Worm (Caenorhabditis elegans) whole organism, L4 larva: ENCODE results near the gene R04F11.2.
A peak's percentile ranks its signal among the peaks of the same experiment; 100 is the strongest.

Source experiments
- D1046.2 ChIP-seq: fragments of 200-800 bp; sonication (Bioruptor generic); IDR thresholded peaks from 2 replicates; pipeline ENCODE4 v1.3.6; 2022; ENCODE audit warnings: missing genetic modification characterization, missing compliant biosample characterization
- T20F7.1 ChIP-seq: fragments of 200-800 bp; sonication (Bioruptor generic); optimal IDR thresholded peaks from 2 replicates; lab custom pipeline; 2018; ENCODE audit warnings: mild to moderate bottlenecking, missing genetic modification characterization, missing compliant biosample characterization
- ZK337.2 ChIP-seq: fragments of 200-800 bp; sonication (Bioruptor generic); IDR thresholded peaks from 2 replicates; pipeline ENCODE4 v1.3.6; 2022; ENCODE audit warnings: missing genetic modification reagents, missing genetic modification characterization, missing compliant biosample characterization
- aha-1 ChIP-seq: fragments of 150-350 bp; peaks from one replicate; lab custom pipeline; 2014; ENCODE audit warnings: missing biosample characterization, missing genetic modification characterization
- ceh-20 ChIP-seq: fragments of 200-800 bp; sonication (Bioruptor generic); IDR thresholded peaks from 2 replicates; pipeline ENCODE4 v1.3.6; 2022; ENCODE audit warnings: missing genetic modification reagents, missing genetic modification characterization, missing compliant biosample characterization
- ceh-82 ChIP-seq: sonication (generic microtip); optimal IDR thresholded peaks from 2 replicates; lab custom pipeline; 2017; ENCODE audit warnings: missing biosample characterization, missing genetic modification characterization
- ces-1 ChIP-seq: fragments of 150-350 bp; sonication (generic microtip); optimal IDR thresholded peaks from 4 replicates; lab custom pipeline; 2014; ENCODE audit warnings: missing biosample characterization, missing genetic modification reagents, missing genetic modification characterization
- daf-16 ChIP-seq, 3 experiments: sonication (generic microtip); optimal IDR thresholded peaks; 2 replicates each; lab custom pipeline; 2016 to 2017; ENCODE audit warnings: missing genetic modification characterization in 3 of 3, missing genetic modification reagents in 3 of 3, mild to moderate bottlenecking in 2 of 3, missing compliant biosample characterization in 2 of 3, missing biosample characterization in 1 of 3, moderate library complexity in 1 of 3
- daf-19 ChIP-seq: fragments of 200-800 bp; sonication (Bioruptor generic); conservative IDR thresholded peaks from 2 replicates; pipeline ENCODE4 v1.3.6; 2022; ENCODE audit warnings: missing genetic modification characterization, missing compliant biosample characterization
- daf-8 ChIP-seq: fragments of 200-800 bp; sonication (Bioruptor generic); IDR thresholded peaks from 2 replicates; pipeline ENCODE4 v1.3.6; 2022; ENCODE audit warnings: missing genetic modification characterization, missing compliant biosample characterization
- dmd-6 ChIP-seq: fragments of 200-800 bp; sonication (Bioruptor generic); IDR thresholded peaks from 2 replicates; pipeline ENCODE4 v1.3.6; 2022; ENCODE audit warnings: missing genetic modification reagents, missing genetic modification characterization, missing compliant biosample characterization
- dve-1 ChIP-seq: sonication (generic microtip); optimal IDR thresholded peaks from 2 replicates; lab custom pipeline; 2017; ENCODE audit warnings: antibody characterized with exemption, mild to moderate bottlenecking, missing genetic modification characterization, missing compliant biosample characterization; ENCODE audit not compliant: insufficient read depth
- egl-27 ChIP-seq: sonication (generic microtip); optimal IDR thresholded peaks from 3 replicates; lab custom pipeline; 2017; ENCODE audit warnings: missing biosample characterization, missing genetic modification reagents, missing genetic modification characterization
- egl-43 ChIP-seq: fragments of 200-800 bp; sonication (Bioruptor generic); IDR thresholded peaks from 2 replicates; pipeline ENCODE4 v1.3.6; 2022; ENCODE audit warnings: missing genetic modification reagents, missing genetic modification characterization, missing compliant biosample characterization
- hlh-11 ChIP-seq: fragments of 200-800 bp; sonication (Bioruptor generic); optimal IDR thresholded peaks from 2 replicates; lab custom pipeline; 2018; ENCODE audit warnings: mild to moderate bottlenecking, missing genetic modification characterization, missing compliant biosample characterization
- hlh-30 ChIP-seq: sonication (generic microtip); optimal IDR thresholded peaks from 2 replicates; lab custom pipeline; 2017; ENCODE audit warnings: antibody characterized with exemption, mild to moderate bottlenecking, missing genetic modification characterization, missing compliant biosample characterization; ENCODE audit not compliant: insufficient read depth
- hmg-1.1 ChIP-seq: fragments of 200-800 bp; sonication (Bioruptor generic); IDR thresholded peaks from 2 replicates; pipeline ENCODE4 v1.3.6; 2022; ENCODE audit warnings: missing genetic modification reagents, missing genetic modification characterization, missing compliant biosample characterization
- jun-1 ChIP-seq: fragments of 150-350 bp; optimal IDR thresholded peaks from 2 replicates; lab custom pipeline; 2014; ENCODE audit warnings: missing biosample characterization, missing genetic modification reagents, missing genetic modification characterization
- lim-7 ChIP-seq: fragments of 200-800 bp; sonication (Bioruptor generic); IDR thresholded peaks from 2 replicates; pipeline ENCODE4 v1.3.6; 2022; ENCODE audit warnings: missing genetic modification characterization, missing compliant biosample characterization
- lin-15B ChIP-seq: fragments of 150-350 bp; sonication (generic microtip); optimal IDR thresholded peaks from 3 replicates; lab custom pipeline; 2014; ENCODE audit warnings: missing biosample characterization, missing genetic modification characterization
- lin-38 ChIP-seq: fragments of 200-800 bp; sonication (Bioruptor generic); IDR thresholded peaks from 2 replicates; pipeline ENCODE4 v1.3.6; 2022; ENCODE audit warnings: missing genetic modification reagents, missing genetic modification characterization, missing compliant biosample characterization
- lir-3 ChIP-seq: sonication (generic microtip); optimal IDR thresholded peaks from 2 replicates; lab custom pipeline; 2016; ENCODE audit warnings: mild to moderate bottlenecking, missing genetic modification characterization, missing compliant biosample characterization
- mdt-29 ChIP-seq: fragments of 200-800 bp; sonication (Bioruptor generic); IDR thresholded peaks from 2 replicates; pipeline ENCODE4 v1.3.6; 2022; ENCODE audit warnings: missing genetic modification reagents, missing genetic modification characterization, missing compliant biosample characterization
- mep-1 ChIP-seq: fragments of 150-350 bp; sonication (generic microtip); optimal IDR thresholded peaks from 3 replicates; lab custom pipeline; 2014; ENCODE audit warnings: missing biosample characterization, missing genetic modification characterization
- mxl-2 ChIP-seq: fragments of 200-800 bp; sonication (Bioruptor generic); conservative IDR thresholded peaks from 2 replicates; pipeline ENCODE4 v1.3.6; 2022; ENCODE audit warnings: missing genetic modification reagents, missing genetic modification characterization, missing compliant biosample characterization
- mxl-3 ChIP-seq: fragments of 200-800 bp; sonication (Bioruptor generic); optimal IDR thresholded peaks from 2 replicates; lab custom pipeline; 2018; ENCODE audit warnings: mild to moderate bottlenecking, missing genetic modification characterization, missing compliant biosample characterization
- nhr-10 ChIP-seq: fragments of 150-350 bp; optimal IDR thresholded peaks from 2 replicates; lab custom pipeline; 2014; ENCODE audit warnings: missing biosample characterization, missing genetic modification characterization
- nhr-11 ChIP-seq: fragments of 150-350 bp; optimal IDR thresholded peaks from 2 replicates; lab custom pipeline; 2014; ENCODE audit warnings: missing biosample characterization, missing genetic modification characterization
- nhr-25 ChIP-seq: sonication (generic microtip); optimal IDR thresholded peaks from 2 replicates; lab custom pipeline; 2017; ENCODE audit warnings: missing genetic modification characterization, mild to moderate bottlenecking, missing compliant biosample characterization, antibody characterized with exemption, moderate library complexity, borderline replicate concordance; ENCODE audit not compliant: insufficient read depth
- nhr-28 ChIP-seq: fragments of 150-350 bp; optimal IDR thresholded peaks from 2 replicates; lab custom pipeline; 2014; ENCODE audit warnings: missing biosample characterization, missing genetic modification characterization
- nhr-41 ChIP-seq: fragments of 200-800 bp; sonication (Bioruptor generic); IDR thresholded peaks from 2 replicates; pipeline ENCODE4 v1.3.6; 2022; ENCODE audit warnings: missing genetic modification reagents, missing genetic modification characterization, missing compliant biosample characterization
- nhr-48 ChIP-seq: sonication (generic microtip); optimal IDR thresholded peaks from 2 replicates; lab custom pipeline; 2016; ENCODE audit warnings: mild to moderate bottlenecking, missing genetic modification characterization, missing compliant biosample characterization
- php-3 ChIP-seq: fragments of 200-800 bp; sonication (Bioruptor generic); IDR thresholded peaks from 2 replicates; pipeline ENCODE4 v1.3.6; 2022; ENCODE audit warnings: missing genetic modification reagents, missing genetic modification characterization, missing compliant biosample characterization
- pqm-1 ChIP-seq: sonication (generic microtip); optimal IDR thresholded peaks from 2 replicates; lab custom pipeline; 2017; ENCODE audit warnings: missing biosample characterization, missing genetic modification characterization
- rbr-2 ChIP-seq: sonication (generic microtip); optimal IDR thresholded peaks from 2 replicates; lab custom pipeline; 2016; ENCODE audit warnings: missing genotype, missing genetic modification characterization, missing compliant biosample characterization
- saeg-2 ChIP-seq: fragments of 200-800 bp; sonication (Bioruptor generic); IDR thresholded peaks from 2 replicates; pipeline ENCODE4 v1.3.6; 2022; ENCODE audit warnings: missing genetic modification reagents, missing genetic modification characterization, missing compliant biosample characterization
- sdz-12 ChIP-seq: fragments of 200-800 bp; sonication (Bioruptor generic); optimal IDR thresholded peaks from 2 replicates; lab custom pipeline; 2018; ENCODE audit warnings: mild to moderate bottlenecking, missing genetic modification characterization, missing compliant biosample characterization
- set-16 ChIP-seq: fragments of 200-800 bp; sonication (Bioruptor generic); IDR thresholded peaks from 2 replicates; pipeline ENCODE4 v1.3.6; 2022; ENCODE audit warnings: missing genetic modification reagents, missing genetic modification characterization, missing compliant biosample characterization
- snpc-1.2 ChIP-seq: fragments of 200-800 bp; sonication (Bioruptor generic); IDR thresholded peaks from 2 replicates; pipeline ENCODE4 v1.3.6; 2022; ENCODE audit warnings: missing genetic modification reagents, missing genetic modification characterization, missing compliant biosample characterization
- snpc-4 ChIP-seq: fragments of 150-350 bp; optimal IDR thresholded peaks from 2 replicates; lab custom pipeline; 2014; ENCODE audit warnings: missing biosample characterization, missing genetic modification characterization
- vab-7 ChIP-seq: fragments of 200-800 bp; sonication (Bioruptor generic); IDR thresholded peaks from 2 replicates; pipeline ENCODE4 v1.3.6; 2022; ENCODE audit warnings: missing genetic modification reagents, missing genetic modification characterization, missing compliant biosample characterization
- zag-1 ChIP-seq: fragments of 150-350 bp; optimal IDR thresholded peaks from 2 replicates; lab custom pipeline; 2014; ENCODE audit warnings: missing biosample characterization, missing genetic modification characterization
- zfp-2 ChIP-seq: sonication (generic microtip); optimal IDR thresholded peaks from 2 replicates; lab custom pipeline; 2016; ENCODE audit warnings: mild to moderate bottlenecking, missing genetic modification characterization, missing compliant biosample characterization
- zip-11 ChIP-seq: fragments of 200-800 bp; sonication (Bioruptor generic); IDR thresholded peaks from 2 replicates; pipeline ENCODE4 v1.3.6; 2022; ENCODE audit warnings: missing genetic modification characterization, missing compliant biosample characterization
- zip-2 ChIP-seq: fragments of 150-350 bp; optimal IDR thresholded peaks from 2 replicates; lab custom pipeline; 2014; ENCODE audit warnings: missing biosample characterization, missing genetic modification characterization

The R04F11.2 gene

DNA sequence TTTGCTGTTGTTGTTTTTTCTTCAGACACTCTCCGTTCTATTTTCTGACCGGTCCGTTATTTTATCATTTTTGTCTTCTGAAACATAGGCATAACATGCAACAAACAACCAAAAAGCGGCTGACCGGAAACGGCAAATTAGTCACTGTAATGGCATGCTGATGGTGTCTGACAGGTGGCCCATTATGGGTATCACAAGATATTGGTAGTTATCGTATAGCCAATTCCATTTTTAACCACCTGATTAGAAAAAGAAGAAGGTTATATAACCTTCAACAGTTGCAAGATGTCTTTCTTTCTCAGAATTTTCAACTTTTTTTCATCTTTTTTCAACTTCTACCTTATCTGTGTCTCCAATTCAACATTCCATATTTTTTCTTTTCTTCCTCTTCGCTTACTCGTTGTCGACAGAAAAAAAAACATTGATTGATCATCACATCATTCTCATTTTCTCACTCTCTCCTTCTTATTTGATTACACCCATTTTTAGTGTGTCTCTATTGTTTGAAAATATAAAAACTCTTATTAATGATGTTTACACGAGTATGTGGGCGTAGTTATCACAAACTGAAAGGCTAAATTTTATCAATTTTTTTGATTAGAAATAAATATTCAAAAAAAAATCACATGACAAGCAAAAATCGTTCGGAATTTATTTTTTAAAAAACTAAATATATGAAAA lies 17.3 kb upstream of the R04F11.2 start (continued):
- no peak for TF ChIP-seq lim-7 (GFP tag; lab: Robert Waterston, UW)
- no peak for TF ChIP-seq nhr-11 (tag; lab: Kevin White, UChicago)
- no peak for TF ChIP-seq egl-43
- TF ChIP-seq nhr-10 (tag; lab: Kevin White, UChicago): no peak
- no peak for TF ChIP-seq snpc-1.2 (GFP tag; lab: Robert Waterston, UW)
- no peak for TF ChIP-seq ZK337.2 (GFP tag; lab: Robert Waterston, UW)
- no peak for TF ChIP-seq egl-27 (tag; lab: Kevin White, UChicago)
- TF ChIP-seq daf-8 (GFP tag; lab: Robert Waterston, UW): no peak
- no peak for TF ChIP-seq ceh-20 (GFP tag; lab: Robert Waterston, UW)
- TF ChIP-seq saeg-2 (GFP tag; lab: Robert Waterston, UW): no peak
- no peak for TF ChIP-seq lin-38 (GFP tag; lab: Robert Waterston, UW)
- TF ChIP-seq mxl-3 (GFP tag; lab: Kevin White, UChicago): no peak
- TF ChIP-seq lir-3 (tag; lab: Kevin White, UChicago): no peak
- TF ChIP-seq set-16 (GFP tag; lab: Robert Waterston, UW): no peak
- TF ChIP-seq vab-7 (GFP tag; lab: Robert Waterston, UW): no peak
- TF ChIP-seq lin-15B (tag; lab: Kevin White, UChicago): no peak
- TF ChIP-seq nhr-25 (tag; lab: Kevin White, UChicago): no peak
- peak; percentile 53 for TF ChIP-seq pqm-1 (tag; lab: Kevin White, UChicago)
- no peak for TF ChIP-seq sdz-12 (GFP tag; lab: Kevin White, UChicago)
- no peak for TF ChIP-seq hlh-11 (tag; lab: Kevin White, UChicago)
- no peak for TF ChIP-seq hmg-1.1 (GFP tag; lab: Robert Waterston, UW)
- TF ChIP-seq dve-1 (tag; lab: Kevin White, UChicago): peak; percentile 70
- no peak for TF ChIP-seq D1046.2 (GFP tag; lab: Robert Waterston, UW)
- no peak for TF ChIP-seq daf-19
- TF ChIP-seq ces-1: no peak
- no peak for TF ChIP-seq jun-1 (tag; lab: Kevin White, UChicago)
- TF ChIP-seq zip-11 (GFP tag; lab: Robert Waterston, UW): no peak
- peak; percentile 53 for TF ChIP-seq hlh-30 (tag; lab: Kevin White, UChicago)
- TF ChIP-seq ceh-82 (tag; lab: Kevin White, UChicago): no peak

ce11 chrV:12301985-12302591 lies 16.1 kb upstream of the R04F11.2 start, which contains the start of the genes frm-7 and F55C5.17:
frm-7 (plus strand) TSS chrV:12302484.
F55C5.17 (plus strand) TSS chrV:12302541.
- TF ChIP-seq pqm-1 (tag; lab: Kevin White, UChicago): peak; percentile 47
- TF ChIP-seq hlh-30 (tag; lab: Kevin White, UChicago): peak; percentile 84
- TF ChIP-seq zag-1 (tag; lab: Kevin White, UChicago): no peak
- no peak for TF ChIP-seq zip-2 (tag; lab: Kevin White, UChicago)
- no peak for TF ChIP-seq lir-3 (tag; lab: Kevin White, UChicago)
- TF ChIP-seq rbr-2 (tag; lab: Kevin White, UChicago): no peak
- TF ChIP-seq mep-1: peak; percentile 37
- TF ChIP-seq set-16 (GFP tag; lab: Robert Waterston, UW): no peak
- TF ChIP-seq nhr-28 (tag; lab: Kevin White, UChicago): peak; percentile 19
- TF ChIP-seq T20F7.1 (GFP tag; lab: Kevin White, UChicago): peak; percentile 60
- no peak for TF ChIP-seq ces-1
- TF ChIP-seq aha-1 (tag; lab: Kevin White, UChicago): peak; percentile 17
- peak; percentile 64; the same call in 1 of the 2 replicates for TF ChIP-seq php-3 (GFP tag; lab: Robert Waterston, UW)
- TF ChIP-seq sdz-12 (GFP tag; lab: Kevin White, UChicago): no peak
- TF ChIP-seq lim-7 (GFP tag; lab: Robert Waterston, UW): peak; percentile 15; the same call in 1 of the 2 replicates
- TF ChIP-seq mxl-2 (GFP tag; lab: Robert Waterston, UW): no peak
- peak; percentile 26 for TF ChIP-seq nhr-48
- TF ChIP-seq snpc-4 (tag; lab: Kevin White, UChicago): no peak
- peak; percentile 57 for TF ChIP-seq dve-1 (tag; lab: Kevin White, UChicago)
- peak; percentile 54 for TF ChIP-seq dmd-6 (GFP tag; lab: Robert Waterston, UW)
- peak; percentile 64 for TF ChIP-seq mdt-29
- peak; percentile 73 for TF ChIP-seq hlh-11 (tag; lab: Kevin White, UChicago)
- TF ChIP-seq nhr-41 (GFP tag; lab: Robert Waterston, UW): 0 out of 2 replicates have a peak, but pooled peaks have one; percentile 9
- no peak for TF ChIP-seq zfp-2 (tag; lab: Kevin White, UChicago)
- TF ChIP-seq daf-16 (GFP tag; optimal IDR thresholded peaks at IDR 0.05; lab: Kevin White, UChicago): no peak
- TF ChIP-seq daf-16 (tag; optimal IDR thresholded peaks at IDR 0.05; lab: Kevin White, UChicago): peak; percentile 50
